Worm (Caenorhabditis elegans): ENCODE measurements around the gene pnn-1.

The pnn-1 gene

ce11 chrV:13006754-13007153 is 35.8 kb downstream of the pnn-1 start (continued):
- TF ChIP-seq zfh-2 (GFP tag; conservative IDR thresholded peaks at IDR 0.05) (no peak), ztf-28 (GFP tag; IDR thresholded peaks at IDR 0.05) (no peak), sdz-38 (tag; optimal IDR thresholded peaks at IDR 0.05) (no peak), F57C9.4 (tag; optimal IDR thresholded peaks at IDR 0.05) (no peak), ztf-6 (GFP tag; IDR thresholded peaks at IDR 0.05) (no peak), mxl-1 (tag; optimal IDR thresholded peaks at IDR 0.05) (peak; percentile 20), let-526 (GFP tag; IDR thresholded peaks at IDR 0.05) (no peak), rpc-1 (optimal IDR thresholded peaks at IDR 0.05) (no peak), rpc-1 (tag; optimal IDR thresholded peaks at IDR 0.05) (no peak), F10E7.11 (tag; optimal IDR thresholded peaks at IDR 0.05) (no peak), pha-4 (tag; optimal IDR thresholded peaks at IDR 0.05) (no peak), nfyb-1 (GFP tag; IDR thresholded peaks at IDR 0.05) (no peak), lin-54 (GFP tag; optimal IDR thresholded peaks at IDR 0.05) (peak; percentile 30), ztf-18 (tag; optimal IDR thresholded peaks at IDR 0.05) (no peak), snpc-1.1 (tag; optimal IDR thresholded peaks at IDR 0.05; ENCODE audit: insufficient read depth) (no peak), hmg-1.2 (GFP tag; IDR thresholded peaks at IDR 0.05) (0 out of 2 replicates have a peak, but pooled peaks have one; percentile 14), mel-28 (tag; optimal IDR thresholded peaks at IDR 0.05; ENCODE audit: borderline replicate concordance) (no peak), lir-1 (GFP tag; conservative IDR thresholded peaks at IDR 0.05) (no peak), Y67H2A.10 (GFP tag; conservative IDR thresholded peaks at IDR 0.05) (no peak), dox-1 (GFP tag; IDR thresholded peaks at IDR 0.05) (no peak; the same call in 1 of the 2 replicates), madf-3 (GFP tag; IDR thresholded peaks at IDR 0.05) (0 out of 2 replicates have a peak, but pooled peaks have one; percentile 2), attf-5 (GFP tag; optimal IDR thresholded peaks at IDR 0.05) (no peak), athp-1 (tag; optimal IDR thresholded peaks at IDR 0.05) (peak; percentile 51), xnd-1 (tag; optimal IDR thresholded peaks at IDR 0.05) (no peak), C06A6.2 (GFP tag; conservative IDR thresholded peaks at IDR 0.05) (no peak), somi-1 (GFP tag; optimal IDR thresholded peaks at IDR 0.05) (no peak), unc-62 (GFP tag; optimal IDR thresholded peaks at IDR 0.05) (no peak), ztf-22 (GFP tag; optimal IDR thresholded peaks at IDR 0.05) (no peak), efl-1 (GFP tag; optimal IDR thresholded peaks at IDR 0.05) (no peak), snpc-3.4 (tag; optimal IDR thresholded peaks at IDR 0.05) (peak; percentile 16), ZK185.1 (tag; optimal IDR thresholded peaks at IDR 0.05; ENCODE audit: poor library complexity, severe bottlenecking) (no peak), B0336.3 (GFP tag; IDR thresholded peaks at IDR 0.05) (no peak), nhr-179 (tag; optimal IDR thresholded peaks at IDR 0.05) (no peak), bed-2 (GFP tag; IDR thresholded peaks at IDR 0.05) (no peak), snpc-4 (GFP tag; optimal IDR thresholded peaks at IDR 0.05) (no peak), snpc-4 (tag; optimal IDR thresholded peaks at IDR 0.05) (peak in 2 of 4 experiments; percentile 2 to 24), attf-3 (GFP tag; conservative IDR thresholded peaks at IDR 0.05) (no peak), bed-1 (GFP tag; IDR thresholded peaks at IDR 0.05) (no peak), mes-4 (tag; optimal IDR thresholded peaks at IDR 0.05) (no peak), F33H1.4 (GFP tag; IDR thresholded peaks at IDR 0.05) (0 out of 2 replicates have a peak, but pooled peaks have one; percentile 7), mcd-1 (GFP tag; IDR thresholded peaks at IDR 0.05) (no peak), ceh-79 (tag; optimal IDR thresholded peaks at IDR 0.05) (no peak), nhr-120 (GFP tag; IDR thresholded peaks at IDR 0.05) (no peak), ceh-27 (GFP tag; optimal IDR thresholded peaks at IDR 0.05) (no peak), ceh-100 (GFP tag; IDR thresholded peaks at IDR 0.05) (no peak), ccch-3 (GFP tag; optimal IDR thresholded peaks at IDR 0.05) (no peak), T26A5.8 (tag; optimal IDR thresholded peaks at IDR 0.05) (no peak), pbrm-1 (GFP tag; IDR thresholded peaks at IDR 0.05) (no peak), dpff-1 (tag; optimal IDR thresholded peaks at IDR 0.05) (no peak), dpl-1 (GFP tag; optimal IDR thresholded peaks at IDR 0.05) (no peak), aptf-2 (GFP tag; conservative IDR thresholded peaks at IDR 0.05) (no peak)
